Worm (Caenorhabditis elegans): ENCODE measurements around the gene T06D4.6.

Gene T06D4.6

DNA sequence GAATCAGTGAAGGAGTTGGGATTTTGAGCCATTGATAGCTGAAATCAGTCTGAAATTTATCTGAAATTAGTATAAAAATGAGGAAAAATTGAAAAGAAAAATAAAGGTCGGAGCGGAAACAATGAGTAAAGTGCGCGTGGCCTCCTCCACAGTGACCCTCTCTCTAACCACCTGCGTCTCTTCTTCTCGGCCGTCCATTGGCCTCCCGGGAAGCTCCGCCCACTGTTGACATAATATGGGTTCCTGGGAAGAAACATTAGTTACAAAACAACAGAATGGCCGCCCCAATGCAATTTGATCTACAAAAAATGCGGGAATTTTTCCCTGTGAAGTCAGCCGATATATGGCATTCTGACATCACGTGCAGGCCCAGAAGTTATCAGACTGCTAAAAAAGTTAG, 17.3 kb downstream of the T06D4.6 start, which contains the start of gene Y49F6C.8 (continued):
- TF ChIP-seq mcd-1 (GFP tag; IDR thresholded peaks at IDR 0.05) (no peak), rec-8 (tag; optimal IDR thresholded peaks at IDR 0.05) (no peak), nfya-2 (GFP tag; IDR thresholded peaks at IDR 0.05) (no peak), attf-5 (GFP tag; optimal IDR thresholded peaks at IDR 0.05) (no peak), F55B11.4 (tag; optimal IDR thresholded peaks at IDR 0.05; ENCODE audit: borderline replicate concordance, insufficient read depth) (no peak), aptf-3 (GFP tag; IDR thresholded peaks at IDR 0.05) (peak; percentile 85; the same call in 1 of the 2 replicates), ztf-18 (tag; optimal IDR thresholded peaks at IDR 0.05) (no peak), ceh-100 (GFP tag; IDR thresholded peaks at IDR 0.05) (no peak), lin-35 (GFP tag; optimal IDR thresholded peaks at IDR 0.05) (no peak), F49E8.2 (tag; optimal IDR thresholded peaks at IDR 0.05; ENCODE audit: insufficient read depth) (no peak), C17E4.6 (GFP tag; IDR thresholded peaks at IDR 0.05) (no peak), bed-2 (GFP tag; IDR thresholded peaks at IDR 0.05) (no peak), nhr-90 (tag; optimal IDR thresholded peaks at IDR 0.05) (no peak), tbp1 (GFP tag; optimal IDR thresholded peaks at IDR 0.05) (no peak), egl-44 (GFP tag; IDR thresholded peaks at IDR 0.05) (no peak), efl-1 (GFP tag; optimal IDR thresholded peaks at IDR 0.05) (peak; percentile 30), madf-10 (tag; optimal IDR thresholded peaks at IDR 0.05) (no peak), rcor-1 (GFP tag; IDR thresholded peaks at IDR 0.05) (no peak), atf-7 (tag; optimal IDR thresholded peaks at IDR 0.05) (no peak), fkh-3 (tag; optimal IDR thresholded peaks at IDR 0.05) (no peak), ztf-22 (GFP tag; optimal IDR thresholded peaks at IDR 0.05) (no peak), lin-40 (tag; optimal IDR thresholded peaks at IDR 0.05) (no peak), hmg-1.2 (GFP tag; IDR thresholded peaks at IDR 0.05) (peak; percentile 59; the same call in 1 of the 2 replicates), snpc-3.4 (tag; optimal IDR thresholded peaks at IDR 0.05) (no peak), lsy-27 (tag; optimal IDR thresholded peaks at IDR 0.05; ENCODE audit: borderline replicate concordance, insufficient read depth) (no peak)

- TF ChIP-seq ztf-26 (tag; optimal IDR thresholded peaks at IDR 0.05) (no peak), ceh-79 (tag; optimal IDR thresholded peaks at IDR 0.05) (no peak), madf-3 (GFP tag; IDR thresholded peaks at IDR 0.05) (no peak), ama-1 (optimal IDR thresholded peaks at IDR 0.05) (no peak), ama-1 (GFP tag; optimal IDR thresholded peaks at IDR 0.05) (no peak), athp-1 (tag; optimal IDR thresholded peaks at IDR 0.05) (no peak), Y56A3A.18 (GFP tag; IDR thresholded peaks at IDR 0.05) (no peak), mel-28 (tag; optimal IDR thresholded peaks at IDR 0.05; ENCODE audit: borderline replicate concordance) (no peak), cebp-2 (GFP tag; IDR thresholded peaks at IDR 0.05) (no peak), F57A8.1 (GFP tag; optimal IDR thresholded peaks at IDR 0.05) (no peak), attf-6 (GFP tag; IDR thresholded peaks at IDR 0.05) (no peak), attf-3 (GFP tag; conservative IDR thresholded peaks at IDR 0.05) (no peak), him-1 (tag; optimal IDR thresholded peaks at IDR 0.05) (no peak), snpc-3.4 (tag; optimal IDR thresholded peaks at IDR 0.05) (no peak)
Observed at ce11 chrII:3368097-3368496, 19.3 kb downstream of the T06D4.6 start, which contains the start of gene Y49F6C.7. Y49F6C.7 (minus strand) TSS chrII:3368197.

DNA sequence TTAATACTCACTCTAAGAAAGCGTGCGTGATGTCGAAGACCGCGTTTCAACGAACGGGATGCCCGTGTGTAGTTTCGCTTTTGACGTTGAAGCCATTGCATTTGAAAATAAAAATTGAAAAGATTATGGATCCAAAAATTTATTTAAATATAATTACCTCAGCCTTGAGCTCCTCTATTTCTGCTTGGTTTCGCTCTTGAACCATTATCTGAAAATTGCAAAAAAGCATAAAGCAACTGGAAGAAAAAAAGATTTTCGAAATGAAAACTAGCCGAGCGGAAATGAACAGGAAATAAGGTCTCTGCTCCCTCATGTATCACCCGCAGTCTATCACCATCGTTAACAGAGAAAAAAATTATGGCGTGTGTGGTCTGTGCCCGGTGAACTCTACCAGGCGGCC, 20.3 kb downstream of the T06D4.6 start, which contains the start of gene Y49F6C.6:
Gene Y49F6C.6 (minus strand): TSS at position 101 of the 400 bp plus-strand sequence.
- TF ChIP-seq egl-18 (GFP tag; IDR thresholded peaks at IDR 0.05), result no peak
- no peak for TF ChIP-seq ztf-26 (tag; optimal IDR thresholded peaks at IDR 0.05)
- TF ChIP-seq F23B12.7 (tag; optimal IDR thresholded peaks at IDR 0.05; ENCODE audit: insufficient read depth), result no peak
- no peak for TF ChIP-seq hlh-26 (GFP tag; conservative IDR thresholded peaks at IDR 0.05)
- no peak for TF ChIP-seq nhr-80 (tag; optimal IDR thresholded peaks at IDR 0.05)
- no peak for TF ChIP-seq lin-35 (GFP tag; optimal IDR thresholded peaks at IDR 0.05)
- no peak for TF ChIP-seq snpc-4 (GFP tag; optimal IDR thresholded peaks at IDR 0.05)
- no peak for TF ChIP-seq snpc-4 (tag; optimal IDR thresholded peaks at IDR 0.05)
- no peak for TF ChIP-seq attf-5 (GFP tag; optimal IDR thresholded peaks at IDR 0.05)
- no peak for TF ChIP-seq cebp-2 (GFP tag; IDR thresholded peaks at IDR 0.05)
- TF ChIP-seq sdz-38 (tag; optimal IDR thresholded peaks at IDR 0.05), result no peak
- TF ChIP-seq die-1 (tag; optimal IDR thresholded peaks at IDR 0.05), result no peak
- TF ChIP-seq let-526 (GFP tag; IDR thresholded peaks at IDR 0.05), result no peak
- no peak for TF ChIP-seq ceh-27 (GFP tag; optimal IDR thresholded peaks at IDR 0.05)
